Fruit fly (Drosophila melanogaster): Measurements from ENCODE around the gene CG4098.

CG4098 gene

DNA sequence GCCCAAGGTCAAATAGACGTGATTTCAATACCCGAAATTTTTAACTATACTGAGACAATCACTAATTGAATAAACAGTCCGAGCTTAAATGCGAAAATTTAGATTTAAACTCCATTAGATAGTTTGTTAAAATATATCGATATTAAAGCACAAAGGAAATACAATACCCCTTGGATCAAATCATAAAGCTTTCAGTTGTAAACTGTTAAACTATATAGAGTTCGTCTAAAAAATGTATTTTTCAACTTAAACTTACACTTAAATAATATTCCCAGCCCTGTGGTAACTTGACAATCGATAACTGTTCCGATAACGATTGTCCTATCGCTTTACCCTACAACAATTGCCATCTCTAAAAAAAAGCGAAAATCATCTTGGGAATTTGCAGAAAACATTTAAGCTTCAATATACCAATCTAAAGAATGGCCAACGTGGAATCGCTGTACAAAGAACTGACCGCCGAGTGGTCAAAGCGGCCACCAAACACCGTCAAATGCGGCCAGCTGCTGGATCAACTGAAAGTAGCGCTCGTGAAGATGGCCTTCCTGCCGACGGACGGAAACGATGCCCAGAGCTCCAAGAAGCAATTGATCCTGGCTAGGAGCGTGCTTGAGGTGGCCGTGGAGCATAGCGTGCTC is 26.4 kb downstream of the CG4098 start, which contains the start of gene Rpn12 (continued):
- TF ChIP-seq CG8290 (GFP tag; optimal IDR thresholded peaks at IDR 0.05) (peak; percentile 28), CG8290 (tag; optimal IDR thresholded peaks at IDR 0.05) (peak in 1 of 2 experiments; percentile 52), onecut (GFP tag; IDR thresholded peaks at IDR 0.05) (no peak), Xrp1 (GFP tag; IDR thresholded peaks at IDR 0.05) (peak; percentile 39; the same call in 1 of the 2 replicates), lola (GFP tag; optimal IDR thresholded peaks at IDR 0.05) (peak in 1 of 3 experiments; percentile 23), sens-2 (GFP tag; IDR thresholded peaks at IDR 0.05) (no peak), CG8089 (GFP tag; optimal IDR thresholded peaks at IDR 0.05) (no peak), Dfd (GFP tag; optimal IDR thresholded peaks at IDR 0.05) (no peak), B-H2 (GFP tag; optimal IDR thresholded peaks at IDR 0.05) (peak; percentile 34), NC2α (GFP tag; optimal IDR thresholded peaks at IDR 0.05) (no peak), bsh (GFP tag; optimal IDR thresholded peaks at IDR 0.05) (peak in 1 of 2 experiments; percentile 1), CG33213 (GFP tag; optimal IDR thresholded peaks at IDR 0.05) (no peak), dmrt99B (tag; optimal IDR thresholded peaks at IDR 0.05) (no peak), ato (GFP tag; IDR thresholded peaks at IDR 0.05; ENCODE audit: partially characterized antibody) (peak; percentile 72), Gsc (GFP tag; IDR thresholded peaks at IDR 0.05) (no peak), HLH3B (GFP tag; IDR thresholded peaks at IDR 0.05) (no peak), Dp (GFP tag; optimal IDR thresholded peaks at IDR 0.05) (peak; percentile 28), Hmx (GFP tag; optimal IDR thresholded peaks at IDR 0.05) (no peak), CG2120 (GFP tag; optimal IDR thresholded peaks at IDR 0.05) (peak; percentile 65), CG10321 (GFP tag; IDR thresholded peaks at IDR 0.05) (no peak), CG4360 (GFP tag; IDR thresholded peaks at IDR 0.05) (no peak), CG30020 (tag; optimal IDR thresholded peaks at IDR 0.05) (peak; percentile 37), H2.0 (GFP tag; IDR thresholded peaks at IDR 0.05) (no peak), dan (GFP tag; IDR thresholded peaks at IDR 0.05) (no peak), sr (GFP tag; IDR thresholded peaks at IDR 0.05) (no peak), CG14050 (GFP tag; IDR thresholded peaks at IDR 0.05) (no peak), Stat92E (GFP tag; optimal IDR thresholded peaks at IDR 0.05) (no peak), CG9932 (GFP tag; IDR thresholded peaks at IDR 0.05) (peak; percentile 53; the same call in 1 of the 2 replicates), Doc3 (GFP tag; IDR thresholded peaks at IDR 0.05; ENCODE audit: partially characterized antibody) (peak; percentile 80), ac (GFP tag; optimal IDR thresholded peaks at IDR 0.05) (no peak), Blimp-1 (GFP tag; optimal IDR thresholded peaks at IDR 0.05) (peak; percentile 53), pan (optimal IDR thresholded peaks at IDR 0.05) (no peak), pan (GFP tag; optimal IDR thresholded peaks at IDR 0.05 in 1 of 2, IDR thresholded peaks at IDR 0.05 in 1 of 2) (peak in 1 of 2 experiments; percentile 50), CG9609 (GFP tag; optimal IDR thresholded peaks at IDR 0.05) (no peak), CG6813 (GFP tag; optimal IDR thresholded peaks at IDR 0.05) (no peak), br (optimal IDR thresholded peaks at IDR 0.05) (no peak), CG34224 (GFP tag; IDR thresholded peaks at IDR 0.05; ENCODE audit: partially characterized antibody) (peak; percentile 83), Dek (tag; optimal IDR thresholded peaks at IDR 0.05) (peak; percentile 7), CG13894 (tag; optimal IDR thresholded peaks at IDR 0.05) (peak; percentile 66), danr (GFP tag; IDR thresholded peaks at IDR 0.05) (no peak), dati (GFP tag; IDR thresholded peaks at IDR 0.05) (no peak), CG3838 (GFP tag; optimal IDR thresholded peaks at IDR 0.05) (no peak), CG1603 (tag; optimal IDR thresholded peaks at IDR 0.05) (peak; percentile 50), CG8281 (tag; optimal IDR thresholded peaks at IDR 0.05) (no peak), row (GFP tag; IDR thresholded peaks at IDR 0.05) (peak; percentile 68), CG13287 (GFP tag; IDR thresholded peaks at IDR 0.05; ENCODE audit: partially characterized antibody) (peak; percentile 85), Rx (GFP tag; IDR thresholded peaks at IDR 0.05) (no peak), CG18764 (GFP tag; optimal IDR thresholded peaks at IDR 0.05) (no peak), yki (optimal IDR thresholded peaks at IDR 0.05) (no peak), CG4707 (GFP tag; optimal IDR thresholded peaks at IDR 0.05) (no peak), CG9727 (GFP tag; optimal IDR thresholded peaks at IDR 0.05) (peak; percentile 4)
